Worm (Caenorhabditis elegans) whole organism, L3 larva: ENCODE results near the gene Y49A10A.2.

Experiments used
- ama-1 ChIP-seq: fragments of 150-350 bp; optimal IDR thresholded peaks from 2 replicates; lab custom pipeline; 2018
- ceh-82 ChIP-seq: fragments of 150-350 bp; optimal IDR thresholded peaks from 2 replicates; lab custom pipeline; 2014; ENCODE audit warnings: missing biosample characterization, missing genetic modification characterization
- skn-1 ChIP-seq: fragments of 150-350 bp; optimal IDR thresholded peaks from 2 replicates; lab custom pipeline; 2014; ENCODE audit warnings: missing biosample characterization, missing genetic modification characterization
- tbx-2 ChIP-seq: sonication (generic microtip); optimal IDR thresholded peaks from 2 replicates; lab custom pipeline; 2016; ENCODE audit warnings: mild to moderate bottlenecking, missing genetic modification characterization, missing compliant biosample characterization

ce11 chrX:10336592-10336991 lies 35.9 kb downstream of the Y49A10A.2 start:
- no peak for TF ChIP-seq skn-1 (tag; lab: Kevin White, UChicago)
- no peak for TF ChIP-seq ceh-82 (tag; lab: Kevin White, UChicago)
- no peak for TF ChIP-seq ama-1 (lab: Kevin White, UChicago)
- no peak for TF ChIP-seq tbx-2 (tag; lab: Kevin White, UChicago)
